Fruit fly (Drosophila melanogaster): ENCODE data around the gene CG2256.
A peak's percentile ranks its signal among the peaks of the same experiment; 100 is the strongest.

dm6 chrX:8110984-8111383, 24.0 kb upstream of the CG2256 start:
- TF ChIP-seq usp (GFP tag; optimal IDR thresholded peaks at IDR 0.05) (no peak), dmrt93B (GFP tag; optimal IDR thresholded peaks at IDR 0.05) (no peak), lola (GFP tag; optimal IDR thresholded peaks at IDR 0.05) (no peak), Hnf4 (GFP tag; optimal IDR thresholded peaks at IDR 0.05) (no peak), br (GFP tag; optimal IDR thresholded peaks at IDR 0.05) (no peak), Myc (optimal IDR thresholded peaks at IDR 0.05) (no peak), h (GFP tag; optimal IDR thresholded peaks at IDR 0.05) (no peak), dl (GFP tag; optimal IDR thresholded peaks at IDR 0.05; ENCODE audit: insufficient read depth in 1 of 2, partially characterized antibody in 2 of 2) (no peak), Abd-B (GFP tag; optimal IDR thresholded peaks at IDR 0.05) (no peak), OdsH (GFP tag; optimal IDR thresholded peaks at IDR 0.05) (no peak), Rel (GFP tag; optimal IDR thresholded peaks at IDR 0.05) (no peak), Rel (tag; optimal IDR thresholded peaks at IDR 0.05) (peak; percentile 62)
